Worm (Caenorhabditis elegans): Measurements from ENCODE around the gene F18A11.3.
A peak's percentile ranks its signal among the peaks of the same experiment; 100 is the strongest.

The F18A11.3 gene

DNA sequence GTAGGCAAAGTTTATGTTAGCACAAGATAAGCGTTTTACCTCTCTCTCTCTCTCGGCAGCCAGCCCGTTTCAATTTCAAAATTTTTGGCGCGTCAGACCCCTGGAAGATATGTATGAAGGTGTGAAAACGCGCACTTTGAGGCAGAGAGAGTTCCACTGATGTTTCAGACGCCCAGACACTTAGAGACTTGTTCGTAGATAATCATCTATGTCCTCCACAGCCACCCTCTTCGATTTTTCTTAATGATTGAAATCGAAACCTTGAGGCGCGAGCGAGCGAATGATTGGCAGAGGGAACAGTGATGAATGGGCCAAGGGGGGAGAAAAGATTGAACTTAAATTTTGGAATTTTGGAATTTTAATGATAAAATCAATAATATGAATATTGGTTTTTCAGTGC lies 45.0 kb downstream of the F18A11.3 start:
- TF ChIP-seq nhr-11 (tag; optimal IDR thresholded peaks at IDR 0.05) (no peak), nhr-25 (tag; optimal IDR thresholded peaks at IDR 0.05) (peak; percentile 41), ztf-1 (GFP tag; conservative IDR thresholded peaks at IDR 0.05) (no peak), mbf-1 (tag; optimal IDR thresholded peaks at IDR 0.05) (no peak), ztf-4 (tag; optimal IDR thresholded peaks at IDR 0.05) (no peak), ceh-16 (tag; optimal IDR thresholded peaks at IDR 0.05) (peak; percentile 92), lin-11 (tag; optimal IDR thresholded peaks at IDR 0.05) (no peak)

DNA sequence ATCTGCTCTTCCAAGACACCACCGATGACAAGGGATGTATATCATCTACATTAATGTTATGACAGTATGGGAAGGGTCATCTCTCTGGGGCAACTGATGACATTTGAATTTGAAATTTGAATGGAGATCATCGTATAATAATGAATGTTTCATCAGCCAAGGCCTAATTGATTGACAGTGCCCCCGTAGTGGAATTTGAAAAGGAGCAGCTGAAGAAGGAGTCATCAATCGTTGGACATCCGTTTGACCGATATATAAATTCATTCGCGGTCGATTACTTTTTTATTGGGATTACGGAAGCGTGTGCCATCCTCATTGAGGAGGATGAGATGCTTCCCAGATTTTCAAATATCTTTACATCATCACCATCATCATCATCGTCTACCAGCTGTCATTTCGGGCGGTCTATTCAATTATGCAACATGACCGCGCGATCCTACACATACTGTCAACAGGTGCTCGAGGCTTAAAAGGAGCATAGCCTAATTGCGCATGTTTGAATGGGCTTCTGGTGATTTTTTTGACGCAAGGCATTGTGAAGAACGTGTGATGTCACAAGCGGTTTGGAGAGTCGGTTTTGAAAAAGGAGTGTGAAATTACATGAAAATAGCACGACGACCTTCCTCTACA lies 45.6 kb downstream of the F18A11.3 start:
- TF ChIP-seq nhr-6 (tag; optimal IDR thresholded peaks at IDR 0.05) (no peak), nhr-237 (tag; optimal IDR thresholded peaks at IDR 0.05) (no peak), unc-62 (GFP tag; optimal IDR thresholded peaks at IDR 0.05) (no peak), lin-13 (GFP tag; optimal IDR thresholded peaks at IDR 0.05) (no peak), nhr-23 (tag; optimal IDR thresholded peaks at IDR 0.05) (no peak), unc-39 (tag; optimal IDR thresholded peaks at IDR 0.05) (no peak), nhr-21 (tag; optimal IDR thresholded peaks at IDR 0.05) (no peak), F13H6.1 (tag; optimal IDR thresholded peaks at IDR 0.05) (no peak)

DNA sequence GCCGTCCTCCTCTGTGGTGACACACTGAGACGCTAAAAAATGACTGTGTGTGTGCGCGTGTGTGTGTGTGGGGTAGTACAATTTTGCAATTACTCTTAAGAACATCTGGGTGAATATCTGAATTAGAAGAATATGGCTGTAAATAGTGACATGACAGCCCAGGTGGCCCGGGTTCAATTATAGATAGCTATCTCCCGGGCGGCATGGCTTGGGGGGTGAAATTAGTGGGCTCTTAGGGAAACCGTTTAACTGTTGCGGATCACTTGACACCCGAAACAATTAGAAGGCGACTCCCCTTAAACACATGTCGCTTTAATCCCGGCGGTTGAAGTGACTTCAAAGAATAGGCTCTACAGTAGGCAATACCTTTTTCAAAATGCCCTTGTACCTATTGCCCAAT lies 46.5 kb downstream of the F18A11.3 start:
- TF ChIP-seq sma-3 (GFP tag; optimal IDR thresholded peaks at IDR 0.05), result no peak

DNA sequence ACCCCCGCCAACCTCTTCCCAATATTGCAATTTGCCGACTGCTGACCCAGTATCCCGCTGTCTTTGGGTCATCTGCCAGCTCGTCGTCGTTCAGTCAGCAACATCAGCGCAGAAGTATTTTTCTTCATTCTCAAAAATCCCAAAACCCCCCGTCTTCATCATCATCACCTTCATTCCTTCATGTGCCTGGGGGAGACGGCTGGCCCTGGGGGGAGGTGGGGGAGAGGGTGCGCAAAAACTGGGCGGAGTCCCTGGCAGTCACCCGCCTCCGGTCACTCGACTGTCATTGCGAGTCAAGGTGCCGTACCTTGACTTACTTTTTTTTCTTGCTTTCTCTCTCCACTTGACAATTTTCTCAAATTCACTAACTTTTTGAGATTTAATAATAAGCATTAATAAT lies 48.8 kb downstream of the F18A11.3 start:
- TF ChIP-seq mbf-1 (tag; optimal IDR thresholded peaks at IDR 0.05) (no peak), F13H6.1 (tag; optimal IDR thresholded peaks at IDR 0.05) (no peak), nhr-23 (tag; optimal IDR thresholded peaks at IDR 0.05) (no peak), alr-1 (tag; optimal IDR thresholded peaks at IDR 0.05) (no peak), ztf-11 (tag; optimal IDR thresholded peaks at IDR 0.05) (no peak), nhr-11 (tag; optimal IDR thresholded peaks at IDR 0.05) (no peak), sma-9 (GFP tag; optimal IDR thresholded peaks at IDR 0.05) (no peak), sma-9 (tag; optimal IDR thresholded peaks at IDR 0.05) (no peak), lsy-2 (tag; optimal IDR thresholded peaks at IDR 0.05) (no peak), unc-62 (GFP tag; optimal IDR thresholded peaks at IDR 0.05) (no peak), mdl-1 (tag; optimal IDR thresholded peaks at IDR 0.05) (no peak), nhr-25 (tag; optimal IDR thresholded peaks at IDR 0.05) (no peak), aly-2 (tag; optimal IDR thresholded peaks at IDR 0.05) (no peak), unc-39 (tag; optimal IDR thresholded peaks at IDR 0.05) (no peak), fos-1 (tag; optimal IDR thresholded peaks at IDR 0.05) (no peak), unc-55 (GFP tag; optimal IDR thresholded peaks at IDR 0.05) (no peak), snpc-4 (tag; optimal IDR thresholded peaks at IDR 0.05) (no peak), ztf-4 (tag; optimal IDR thresholded peaks at IDR 0.05) (no peak)

All from whole organism, L2 larva.